Fruit fly (Drosophila melanogaster) whole organism, pupa: ENCODE data around the gene ari-1.

Source experiments
- CG12605 ChIP-seq: fragments of 200-800 bp; sonication (Bioruptor generic); IDR thresholded peaks from 2 replicates; pipeline ENCODE4 v1.3.6; 2022; ENCODE audit warnings: missing biosample characterization, missing genetic modification characterization
- CG15710 ChIP-seq: fragments of 200-800 bp; sonication (Bioruptor generic); optimal IDR thresholded peaks from 2 replicates; lab custom pipeline; 2018; ENCODE audit warnings: missing biosample characterization, mild to moderate bottlenecking, missing genetic modification characterization, moderate library complexity
- CG4496 ChIP-seq: fragments of 200-800 bp; sonication (Bioruptor generic); IDR thresholded peaks from 3 replicates; pipeline ENCODE4 v1.3.6; 2022; ENCODE audit warnings: missing biosample characterization, missing genetic modification characterization
- CG8301 ChIP-seq: fragments of 200-800 bp; sonication (Bioruptor generic); optimal IDR thresholded peaks from 2 replicates; lab custom pipeline; 2018; ENCODE audit warnings: missing biosample characterization, mild to moderate bottlenecking, missing genetic modification characterization
- gl ChIP-seq: fragments of 200-800 bp; sonication (Bioruptor generic); optimal IDR thresholded peaks from 2 replicates; lab custom pipeline; 2018; ENCODE audit warnings: missing biosample characterization, mild to moderate bottlenecking, missing genetic modification characterization
- rn ChIP-seq: fragments of 200-800 bp; sonication (Bioruptor generic); IDR thresholded peaks from 2 replicates; pipeline ENCODE4 v1.3.6; 2022; ENCODE audit warnings: missing biosample characterization, missing genetic modification characterization

DNA sequence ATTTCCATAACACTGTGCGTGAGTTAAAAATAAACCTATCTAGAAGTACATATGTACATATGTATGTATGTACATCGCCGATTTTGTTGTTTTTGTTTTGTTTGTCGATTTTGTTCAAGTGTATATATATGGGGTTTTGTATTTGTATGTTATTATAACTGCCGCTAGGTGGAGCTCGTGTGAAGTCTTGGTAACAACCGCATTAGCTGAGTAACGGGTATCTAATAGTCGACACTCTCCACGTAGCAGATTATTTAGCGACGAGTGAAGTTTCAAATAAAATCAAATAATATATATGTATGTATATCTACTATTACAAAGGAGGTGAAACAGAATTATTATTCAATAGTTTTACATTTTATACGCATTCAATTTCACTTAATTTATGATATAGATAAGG lies 8.3 kb downstream of the ari-1 start:
- TF ChIP-seq CG4496 (GFP tag; lab: Robert Waterston, UW), result no peak
- TF ChIP-seq CG8301 (tag; lab: Kevin White, UChicago), result no peak
- no peak for TF ChIP-seq CG12605 (GFP tag; lab: Robert Waterston, UW)
- TF ChIP-seq rn (GFP tag; lab: Robert Waterston, UW), result no peak
- TF ChIP-seq gl (tag; lab: Kevin White, UChicago), result no peak
- no peak for TF ChIP-seq CG15710
